Fruit fly (Drosophila melanogaster): ENCODE data around the gene CG10919.

CG10919 gene

DNA sequence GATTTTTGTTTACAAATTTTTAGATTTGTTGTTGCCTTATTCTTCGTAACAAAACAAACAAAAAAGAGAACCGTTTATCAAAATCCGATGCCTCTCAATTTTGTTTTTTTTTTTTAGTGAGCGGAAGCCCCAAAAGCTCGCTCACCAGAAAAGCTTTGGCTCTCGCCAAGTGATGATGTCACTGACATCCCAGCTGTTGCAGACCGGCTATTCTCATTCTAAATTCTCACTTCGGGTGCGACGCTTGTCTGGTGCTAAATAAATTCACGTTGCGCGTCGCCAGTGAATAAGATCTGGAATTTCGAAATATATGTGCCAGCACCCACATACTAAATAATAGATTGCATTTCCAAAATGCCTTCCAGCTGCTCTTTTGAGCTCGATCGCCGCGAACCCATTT, 35.9 kb downstream of the CG10919 start, which contains the start of gene CG2641 (continued):
- no peak for TF ChIP-seq CG18599 (GFP tag; optimal IDR thresholded peaks at IDR 0.05)
- TF ChIP-seq CG14441 (GFP tag; IDR thresholded peaks at IDR 0.05): no peak
- no peak for TF ChIP-seq E2f2 (GFP tag; IDR thresholded peaks at IDR 0.05)
- TF ChIP-seq CG7786 (GFP tag; optimal IDR thresholded peaks at IDR 0.05): no peak
- TF ChIP-seq Hr39 (optimal IDR thresholded peaks at IDR 0.05): no peak
- TF ChIP-seq Poxn (GFP tag; IDR thresholded peaks at IDR 0.05): no peak
- no peak for TF ChIP-seq Spps (tag; optimal IDR thresholded peaks at IDR 0.05)
- no peak for TF ChIP-seq tna (GFP tag; IDR thresholded peaks at IDR 0.05; ENCODE audit: partially characterized antibody)
- TF ChIP-seq CG43689 (GFP tag; IDR thresholded peaks at IDR 0.05): no peak
- no peak for TF ChIP-seq Ets97D (GFP tag; optimal IDR thresholded peaks at IDR 0.05)
- TF ChIP-seq gsb (GFP tag; IDR thresholded peaks at IDR 0.05): no peak
- no peak for TF ChIP-seq twi (tag; optimal IDR thresholded peaks at IDR 0.05)
- no peak for TF ChIP-seq CG2116 (GFP tag; optimal IDR thresholded peaks at IDR 0.05)
- TF ChIP-seq CG10462 (GFP tag; optimal IDR thresholded peaks at IDR 0.05): no peak
- TF ChIP-seq CG34224 (GFP tag; IDR thresholded peaks at IDR 0.05; ENCODE audit: partially characterized antibody): peak; percentile 20; the same call in 1 of the 3 replicates
- no peak for TF ChIP-seq Gsc (GFP tag; IDR thresholded peaks at IDR 0.05)
- no peak for TF ChIP-seq CG6791 (GFP tag; IDR thresholded peaks at IDR 0.05; ENCODE audit: partially characterized antibody)
- TF ChIP-seq kay (GFP tag; optimal IDR thresholded peaks at IDR 0.05): no peak
- no peak for TF ChIP-seq Dp (GFP tag; optimal IDR thresholded peaks at IDR 0.05)
- no peak for TF ChIP-seq disco-r (GFP tag; optimal IDR thresholded peaks at IDR 0.05)
- no peak for TF ChIP-seq Max (GFP tag; optimal IDR thresholded peaks at IDR 0.05)
- TF ChIP-seq br (optimal IDR thresholded peaks at IDR 0.05): no peak
- TF ChIP-seq Myb (GFP tag; optimal IDR thresholded peaks at IDR 0.05): no peak
- TF ChIP-seq CG12769 (tag; optimal IDR thresholded peaks at IDR 0.05): peak; percentile 52
- no peak for TF ChIP-seq HLH3B (GFP tag; IDR thresholded peaks at IDR 0.05)
- no peak for TF ChIP-seq CG11696 (GFP tag; IDR thresholded peaks at IDR 0.05)
- peak; percentile 34 for TF ChIP-seq Deaf1 (tag; optimal IDR thresholded peaks at IDR 0.05)
- TF ChIP-seq HLH4C (GFP tag; IDR thresholded peaks at IDR 0.05; ENCODE audit: partially characterized antibody): no peak
- TF ChIP-seq al (GFP tag; IDR thresholded peaks at IDR 0.05): no peak
- peak; percentile 71 to 89 for TF ChIP-seq Trl (optimal IDR thresholded peaks at IDR 0.05)
- no peak for TF ChIP-seq Trl (GFP tag; optimal IDR thresholded peaks at IDR 0.05)
- no peak for TF ChIP-seq CG11093 (GFP tag; IDR thresholded peaks at IDR 0.05)
- TF ChIP-seq psq (GFP tag; optimal IDR thresholded peaks at IDR 0.05): no peak
- no peak for TF ChIP-seq vfl (GFP tag; optimal IDR thresholded peaks at IDR 0.05)
- TF ChIP-seq CG6689 (GFP tag; IDR thresholded peaks at IDR 0.05): no peak
- no peak for TF ChIP-seq stc (GFP tag; IDR thresholded peaks at IDR 0.05)
- TF ChIP-seq hbn (GFP tag; IDR thresholded peaks at IDR 0.05; ENCODE audit: partially characterized antibody): no peak
- no peak for TF ChIP-seq pho (GFP tag; optimal IDR thresholded peaks at IDR 0.05)
- no peak for TF ChIP-seq CG13624 (GFP tag; optimal IDR thresholded peaks at IDR 0.05)
- TF ChIP-seq so (GFP tag; IDR thresholded peaks at IDR 0.05): no peak
- no peak for TF ChIP-seq MESR4 (GFP tag; optimal IDR thresholded peaks at IDR 0.05)
- no peak for TF ChIP-seq CG6765 (GFP tag; optimal IDR thresholded peaks at IDR 0.05)
- no peak for TF ChIP-seq ab (GFP tag; optimal IDR thresholded peaks at IDR 0.05)
- TF ChIP-seq chinmo (GFP tag; IDR thresholded peaks at IDR 0.05; ENCODE audit: partially characterized antibody): peak; percentile 77; the same call in 1 of the 4 replicates
- no peak for TF ChIP-seq CG11456 (GFP tag; IDR thresholded peaks at IDR 0.05)
- TF ChIP-seq gsb-n (tag; optimal IDR thresholded peaks at IDR 0.05): no peak
- peak; percentile 72 for TF ChIP-seq Drgx (GFP tag; IDR thresholded peaks at IDR 0.05)
- no peak for TF ChIP-seq inv (GFP tag; IDR thresholded peaks at IDR 0.05; ENCODE audit: partially characterized antibody)
- TF ChIP-seq Jarid2 (GFP tag; optimal IDR thresholded peaks at IDR 0.05): peak; percentile 9
- no peak for TF ChIP-seq Sox100B (GFP tag; optimal IDR thresholded peaks at IDR 0.05)
- TF ChIP-seq CG15601 (tag; optimal IDR thresholded peaks at IDR 0.05): no peak
- no peak for TF ChIP-seq chm (GFP tag; IDR thresholded peaks at IDR 0.05)
- TF ChIP-seq CG4707 (GFP tag; optimal IDR thresholded peaks at IDR 0.05): no peak
